Worm (Caenorhabditis elegans): Measurements from ENCODE around the gene fnip-2.

fnip-2 gene

ce11 chrIV:2284462-2285047 is 61.9 kb downstream of the fnip-2 start:
- no peak for TF ChIP-seq nhr-237 (tag; optimal IDR thresholded peaks at IDR 0.05)
- TF ChIP-seq nhr-76 (tag; optimal IDR thresholded peaks at IDR 0.05) = no peak
- no peak for TF ChIP-seq elt-1 (tag; optimal IDR thresholded peaks at IDR 0.05; ENCODE audit: borderline replicate concordance, insufficient read depth)
- no peak for TF ChIP-seq mep-1 (tag; optimal IDR thresholded peaks at IDR 0.05)
- no peak for TF ChIP-seq M03D4.4 (tag; optimal IDR thresholded peaks at IDR 0.05)
- TF ChIP-seq sem-2 (GFP tag; optimal IDR thresholded peaks at IDR 0.05) = no peak

All from whole organism, mixed stage, embryonic.